Fruit fly (Drosophila melanogaster): Measurements from ENCODE around the gene PolE1.

The PolE1 gene

dm6 chr3R:23384591-23385260 is 36.8 kb downstream of the PolE1 start, which contains the start of gene CG4393:
CG4393 (minus strand) TSS chr3R:23384777.
- TF ChIP-seq Nf-YB (GFP tag; optimal IDR thresholded peaks at IDR 0.05) (no peak), CG3407 (GFP tag; optimal IDR thresholded peaks at IDR 0.05) (no peak), Elba2 (GFP tag; optimal IDR thresholded peaks at IDR 0.05) (no peak), dati (GFP tag; IDR thresholded peaks at IDR 0.05) (no peak), slbo (GFP tag; IDR thresholded peaks at IDR 0.05) (no peak), eyg (GFP tag; optimal IDR thresholded peaks at IDR 0.05) (no peak), kay (GFP tag; optimal IDR thresholded peaks at IDR 0.05) (no peak), chinmo (GFP tag; IDR thresholded peaks at IDR 0.05; ENCODE audit: partially characterized antibody) (0 out of 4 replicates have a peak, but pooled peaks have one; percentile 44), CG12104 (GFP tag; optimal IDR thresholded peaks at IDR 0.05) (no peak), CG6689 (GFP tag; IDR thresholded peaks at IDR 0.05) (no peak), CG12769 (tag; optimal IDR thresholded peaks at IDR 0.05) (no peak), CG32772 (GFP tag; IDR thresholded peaks at IDR 0.05) (no peak), cas (GFP tag; IDR thresholded peaks at IDR 0.05) (no peak), Lpt (GFP tag; optimal IDR thresholded peaks at IDR 0.05) (no peak), CG1024 (GFP tag; IDR thresholded peaks at IDR 0.05) (no peak), CG11247 (GFP tag; IDR thresholded peaks at IDR 0.05) (no peak), tna (GFP tag; IDR thresholded peaks at IDR 0.05; ENCODE audit: partially characterized antibody) (no peak), unpg (GFP tag; optimal IDR thresholded peaks at IDR 0.05) (no peak), gfzf (GFP tag; optimal IDR thresholded peaks at IDR 0.05) (no peak), Aef1 (GFP tag; IDR thresholded peaks at IDR 0.05) (no peak), odd (GFP tag; optimal IDR thresholded peaks at IDR 0.05) (no peak), abd-A (tag; optimal IDR thresholded peaks at IDR 0.05) (peak; percentile 57), ewg (GFP tag; optimal IDR thresholded peaks at IDR 0.05) (peak; percentile 25), stwl (tag; optimal IDR thresholded peaks at IDR 0.05) (no peak), Tbp (GFP tag; optimal IDR thresholded peaks at IDR 0.05) (no peak), Trl (optimal IDR thresholded peaks at IDR 0.05) (peak; percentile 53 to 67), Trl (GFP tag; optimal IDR thresholded peaks at IDR 0.05) (no peak), CG7928 (GFP tag; optimal IDR thresholded peaks at IDR 0.05) (no peak), Kr (GFP tag; optimal IDR thresholded peaks at IDR 0.05) (no peak), CG2199 (GFP tag; IDR thresholded peaks at IDR 0.05) (peak; percentile 86; the same call in 1 of the 3 replicates), z (GFP tag; IDR thresholded peaks at IDR 0.05) (peak; percentile 73; the same call in 2 of the 3 replicates), Lim3 (GFP tag; IDR thresholded peaks at IDR 0.05) (no peak), zen2 (GFP tag; IDR thresholded peaks at IDR 0.05; ENCODE audit: partially characterized antibody) (no peak), hbn (GFP tag; IDR thresholded peaks at IDR 0.05; ENCODE audit: partially characterized antibody) (0 out of 2 replicates have a peak, but pooled peaks have one; percentile 9), B-H1 (GFP tag; IDR thresholded peaks at IDR 0.05) (no peak), Sry-β (GFP tag; optimal IDR thresholded peaks at IDR 0.05) (no peak), Med (GFP tag) (peak; percentile 61), lov (optimal IDR thresholded peaks at IDR 0.05) (no peak), lov (GFP tag; IDR thresholded peaks at IDR 0.05) (no peak), danr (GFP tag; IDR thresholded peaks at IDR 0.05) (no peak), CG18619 (GFP tag; optimal IDR thresholded peaks at IDR 0.05) (no peak), GATAe (GFP tag; conservative IDR thresholded peaks at IDR 0.05) (no peak), gem (tag; optimal IDR thresholded peaks at IDR 0.05) (no peak), ci (GFP tag; IDR thresholded peaks at IDR 0.05) (0 out of 3 replicates have a peak, but pooled peaks have one; percentile 35), gcm2 (GFP tag; optimal IDR thresholded peaks at IDR 0.05) (peak; percentile 18), D19A (tag; optimal IDR thresholded peaks at IDR 0.05) (no peak), Hr78 (GFP tag; optimal IDR thresholded peaks at IDR 0.05) (peak in 1 of 2 experiments; percentile 91), CG6765 (GFP tag; optimal IDR thresholded peaks at IDR 0.05) (no peak), CG17385 (GFP tag; optimal IDR thresholded peaks at IDR 0.05) (no peak), HLH54F (GFP tag; optimal IDR thresholded peaks at IDR 0.05) (no peak), HLHmδ (GFP tag; optimal IDR thresholded peaks at IDR 0.05) (no peak)
